Fruit fly (Drosophila melanogaster): Measurements from ENCODE around the gene CG7920.

DNA sequence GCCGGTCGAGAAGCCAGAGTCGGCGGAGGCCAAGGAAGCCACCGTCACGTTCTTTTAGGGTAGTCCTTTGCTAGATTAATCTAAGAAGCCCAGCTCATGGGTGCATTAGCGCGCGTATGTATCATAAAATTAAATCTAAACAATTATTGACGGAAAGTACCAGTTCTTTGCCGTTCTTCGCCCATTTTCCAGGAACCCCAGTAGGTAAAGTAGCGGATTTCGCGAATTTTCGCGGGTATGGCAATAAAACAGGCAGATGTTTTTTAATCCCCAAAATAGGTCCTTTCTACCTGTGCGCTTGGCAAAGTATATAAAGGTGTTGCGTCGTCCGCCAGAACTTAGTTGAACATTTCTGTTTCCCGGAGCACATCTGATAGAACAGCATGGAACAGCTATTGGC is 25.8 kb upstream of the CG7920 start:
- TF ChIP-seq CTCF (optimal IDR thresholded peaks at IDR 0.05) (no peak), CG8478 (optimal IDR thresholded peaks at IDR 0.05) (no peak)
